Fruit fly (Drosophila melanogaster): Measurements from ENCODE around the gene CG9915.

- TF ChIP-seq dmrt93B (GFP tag; optimal IDR thresholded peaks at IDR 0.05) (no peak), rgr (GFP tag; optimal IDR thresholded peaks at IDR 0.05) (no peak), sage (GFP tag; optimal IDR thresholded peaks at IDR 0.05) (no peak), ey (GFP tag; optimal IDR thresholded peaks at IDR 0.05) (no peak), N (GFP tag; optimal IDR thresholded peaks at IDR 0.05) (no peak), Dfd (GFP tag; optimal IDR thresholded peaks at IDR 0.05) (no peak), Hr78 (GFP tag; optimal IDR thresholded peaks at IDR 0.05) (no peak), psq (GFP tag; optimal IDR thresholded peaks at IDR 0.05) (no peak), Abd-B (GFP tag; optimal IDR thresholded peaks at IDR 0.05) (no peak), dsf (GFP tag; optimal IDR thresholded peaks at IDR 0.05; ENCODE audit: borderline replicate concordance) (no peak), Dif (GFP tag; optimal IDR thresholded peaks at IDR 0.05; ENCODE audit: partially characterized antibody) (peak; percentile 71), br (GFP tag; optimal IDR thresholded peaks at IDR 0.05) (no peak), CrebA (GFP tag; optimal IDR thresholded peaks at IDR 0.05; ENCODE audit: borderline replicate concordance) (no peak), OdsH (GFP tag; optimal IDR thresholded peaks at IDR 0.05) (no peak)
Observed at dm6 chrX:16308310-16308918, 4.5 kb downstream of the CG9915 start, which contains the start of gene Had1.
